Worm (Caenorhabditis elegans) whole organism, young adult: ENCODE data around the gene R02F2.7.

Experiments
- B0035.1 ChIP-seq: sonication (generic microtip); optimal IDR thresholded peaks from 2 replicates; lab custom pipeline; 2016; ENCODE audit warnings: missing genetic modification characterization, mild to moderate bottlenecking, missing compliant biosample characterization, missing genotype, missing genetic modification reagents
- C06A6.2 ChIP-seq: fragments of 200-800 bp; sonication (Bioruptor generic); conservative IDR thresholded peaks from 2 replicates; pipeline ENCODE4 v1.3.6; 2022; ENCODE audit warnings: missing genetic modification characterization, missing compliant biosample characterization
- D2030.7 ChIP-seq: fragments of 200-800 bp; sonication (Bioruptor generic); IDR thresholded peaks from 2 replicates; pipeline ENCODE4 v1.3.6; 2022; ENCODE audit warnings: missing genetic modification reagents, missing genetic modification characterization, missing compliant biosample characterization
- F10E7.11 ChIP-seq: sonication (generic microtip); optimal IDR thresholded peaks from 2 replicates; lab custom pipeline; 2017; ENCODE audit warnings: mild to moderate bottlenecking, missing genetic modification characterization, moderate library complexity, missing compliant biosample characterization
- K12H6.12 ChIP-seq: fragments of 200-800 bp; sonication (Bioruptor generic); optimal IDR thresholded peaks from 2 replicates; lab custom pipeline; 2018; ENCODE audit warnings: mild to moderate bottlenecking, missing genetic modification characterization, missing compliant biosample characterization
- Y67H2A.10 ChIP-seq: fragments of 200-800 bp; sonication (Bioruptor generic); conservative IDR thresholded peaks from 2 replicates; pipeline ENCODE4 v1.3.6; 2022; ENCODE audit warnings: missing genetic modification reagents, missing genetic modification characterization, missing compliant biosample characterization
- attf-3 ChIP-seq: fragments of 200-800 bp; sonication (Bioruptor generic); conservative IDR thresholded peaks from 2 replicates; pipeline ENCODE4 v1.3.6; 2022; ENCODE audit warnings: missing genetic modification reagents, missing genetic modification characterization, missing compliant biosample characterization
- attf-6 ChIP-seq: fragments of 200-800 bp; sonication (Bioruptor generic); IDR thresholded peaks from 2 replicates; pipeline ENCODE4 v1.3.6; 2022; ENCODE audit warnings: missing genetic modification reagents, missing genetic modification characterization, missing compliant biosample characterization
- bed-1 ChIP-seq: fragments of 200-800 bp; sonication (Bioruptor generic); IDR thresholded peaks from 2 replicates; pipeline ENCODE4 v1.3.6; 2022; ENCODE audit warnings: missing genetic modification reagents, missing genetic modification characterization, missing compliant biosample characterization
- bed-2 ChIP-seq: fragments of 200-800 bp; sonication (Bioruptor generic); IDR thresholded peaks from 2 replicates; pipeline ENCODE4 v1.3.6; 2022; ENCODE audit warnings: missing genetic modification reagents, missing genetic modification characterization, missing compliant biosample characterization
- ceh-91 ChIP-seq: fragments of 200-800 bp; sonication (Bioruptor generic); IDR thresholded peaks from 2 replicates; pipeline ENCODE4 v1.3.6; 2022; ENCODE audit warnings: missing genetic modification reagents, missing genetic modification characterization, missing compliant biosample characterization
- dox-1 ChIP-seq: fragments of 200-800 bp; sonication (Bioruptor generic); IDR thresholded peaks from 2 replicates; pipeline ENCODE4 v1.3.6; 2022; ENCODE audit warnings: missing genetic modification reagents, missing genetic modification characterization, missing compliant biosample characterization
- dpff-1 ChIP-seq: sonication (generic microtip); optimal IDR thresholded peaks from 2 replicates; lab custom pipeline; 2017; ENCODE audit warnings: mild to moderate bottlenecking, missing genetic modification characterization, missing compliant biosample characterization
- dpl-1 ChIP-seq: fragments of 150-350 bp; optimal IDR thresholded peaks from 2 replicates; lab custom pipeline; 2014; ENCODE audit warnings: missing biosample characterization, missing genetic modification reagents, missing genetic modification characterization
- ets-4 ChIP-seq: fragments of 200-800 bp; sonication (Bioruptor generic); optimal IDR thresholded peaks from 2 replicates; lab custom pipeline; 2018; ENCODE audit warnings: mild to moderate bottlenecking, missing genetic modification characterization, missing compliant biosample characterization
- gei-17 ChIP-seq: fragments of 200-800 bp; sonication (Bioruptor generic); optimal IDR thresholded peaks from 2 replicates; lab custom pipeline; 2018; ENCODE audit warnings: mild to moderate bottlenecking, missing genetic modification characterization, missing compliant biosample characterization
- hmg-1.2 ChIP-seq: fragments of 200-800 bp; sonication (Bioruptor generic); IDR thresholded peaks from 2 replicates; pipeline ENCODE4 v1.3.6; 2022; ENCODE audit warnings: missing genetic modification reagents, missing genetic modification characterization, missing compliant biosample characterization
- hsf-1 ChIP-seq: fragments of 200-800 bp; sonication (Bioruptor generic); IDR thresholded peaks from 2 replicates; pipeline ENCODE4 v1.3.6; 2022; ENCODE audit warnings: missing genetic modification reagents, missing genetic modification characterization, missing compliant biosample characterization
- lag-1 ChIP-seq: fragments of 200-800 bp; sonication (Bioruptor generic); IDR thresholded peaks from 2 replicates; pipeline ENCODE4 v1.3.6; 2022; ENCODE audit warnings: missing genetic modification reagents, missing genetic modification characterization, missing compliant biosample characterization
- lin-26 ChIP-seq: fragments of 200-800 bp; sonication (Bioruptor generic); IDR thresholded peaks from 2 replicates; pipeline ENCODE4 v1.3.6; 2022; ENCODE audit warnings: missing genetic modification reagents, missing genetic modification characterization, missing compliant biosample characterization
- lin-40 ChIP-seq: sonication (generic microtip); optimal IDR thresholded peaks from 2 replicates; lab custom pipeline; 2016; ENCODE audit warnings: missing genetic modification characterization, mild to moderate bottlenecking, missing compliant biosample characterization, missing genotype, missing genetic modification reagents
- lsl-1 ChIP-seq: fragments of 200-800 bp; sonication (Bioruptor generic); optimal IDR thresholded peaks from 2 replicates; lab custom pipeline; 2018; ENCODE audit warnings: mild to moderate bottlenecking, missing genetic modification characterization, moderate library complexity, missing compliant biosample characterization
- madf-10 ChIP-seq: sonication (generic microtip); optimal IDR thresholded peaks from 2 replicates; lab custom pipeline; 2016; ENCODE audit warnings: mild to moderate bottlenecking, missing genetic modification characterization, missing compliant biosample characterization
- madf-6 ChIP-seq: fragments of 200-800 bp; sonication (Bioruptor generic); IDR thresholded peaks from 2 replicates; pipeline ENCODE4 v1.3.6; 2022; ENCODE audit warnings: missing genetic modification reagents, missing genetic modification characterization, missing compliant biosample characterization
- mes-4 ChIP-seq: sonication (generic microtip); optimal IDR thresholded peaks from 2 replicates; lab custom pipeline; 2016; ENCODE audit warnings: missing genotype, missing genetic modification characterization, missing compliant biosample characterization
- mxl-1 ChIP-seq: sonication (generic microtip); optimal IDR thresholded peaks from 2 replicates; lab custom pipeline; 2016; ENCODE audit warnings: missing genetic modification characterization, missing compliant biosample characterization
- nfya-2 ChIP-seq: fragments of 200-800 bp; sonication (Bioruptor generic); IDR thresholded peaks from 2 replicates; pipeline ENCODE4 v1.3.6; 2022; ENCODE audit warnings: missing genetic modification reagents, missing genetic modification characterization, missing compliant biosample characterization
- nfyb-1 ChIP-seq: fragments of 200-800 bp; sonication (Bioruptor generic); IDR thresholded peaks from 2 replicates; pipeline ENCODE4 v1.3.6; 2022; ENCODE audit warnings: missing genetic modification reagents, missing genetic modification characterization, missing compliant biosample characterization
- nhr-179 ChIP-seq: sonication (generic microtip); optimal IDR thresholded peaks from 2 replicates; lab custom pipeline; 2016; ENCODE audit warnings: mild to moderate bottlenecking, missing genetic modification characterization, missing compliant biosample characterization
- nhr-80 ChIP-seq: sonication (generic microtip); optimal IDR thresholded peaks from 2 replicates; lab custom pipeline; 2016; ENCODE audit warnings: missing genetic modification characterization, missing compliant biosample characterization
- rcor-1 ChIP-seq: fragments of 200-800 bp; sonication (Bioruptor generic); IDR thresholded peaks from 2 replicates; pipeline ENCODE4 v1.3.6; 2022; ENCODE audit warnings: missing genetic modification reagents, missing genetic modification characterization, missing compliant biosample characterization
- rpc-1 ChIP-seq, 2 experiments: fragments of 150-350 bp in 1 of 2; sonication (generic microtip) in 1 of 2; optimal IDR thresholded peaks; 2 replicates each; lab custom pipeline; 2014 to 2018; ENCODE audit warnings: missing biosample characterization in 1 of 2, missing genetic modification characterization in 1 of 2, missing genetic modification reagents in 1 of 2, missing genotype in 1 of 2
- snpc-1.1 ChIP-seq: sonication (generic microtip); optimal IDR thresholded peaks from 2 replicates; lab custom pipeline; 2017; ENCODE audit warnings: missing genetic modification characterization, mild to moderate bottlenecking, missing compliant biosample characterization, antibody characterized with exemption, moderate library complexity, missing genotype, missing genetic modification reagents; ENCODE audit not compliant: insufficient read depth
- snpc-1.3 ChIP-seq: sonication (generic microtip); optimal IDR thresholded peaks from 2 replicates; lab custom pipeline; 2017; ENCODE audit warnings: missing genetic modification characterization, mild to moderate bottlenecking, missing compliant biosample characterization, antibody characterized with exemption, moderate library complexity, missing genotype, missing genetic modification reagents; ENCODE audit not compliant: insufficient read depth
- snpc-3.4 ChIP-seq: sonication (generic microtip); optimal IDR thresholded peaks from 2 replicates; lab custom pipeline; 2017; ENCODE audit warnings: missing genetic modification characterization, mild to moderate bottlenecking, missing compliant biosample characterization, antibody characterized with exemption, moderate library complexity, missing genotype, missing genetic modification reagents
- snpc-4 ChIP-seq, 5 experiments: fragments of 150-350 bp in 1 of 5; sonication (generic microtip) in 4 of 5; optimal IDR thresholded peaks; 2 replicates each; lab custom pipeline; 2014 to 2018; ENCODE audit warnings: missing genetic modification characterization in 5 of 5, missing biosample characterization in 3 of 5, antibody characterized with exemption in 2 of 5, mild to moderate bottlenecking in 2 of 5, missing compliant biosample characterization in 2 of 5, missing genotype in 2 of 5, moderate library complexity in 2 of 5, missing genetic modification reagents in 1 of 5
- tbx-9 ChIP-seq: sonication (generic microtip); optimal IDR thresholded peaks from 2 replicates; lab custom pipeline; 2016; ENCODE audit warnings: borderline replicate concordance, missing genetic modification characterization, inconsistent platforms, missing compliant biosample characterization
- unc-130 ChIP-seq: sonication (generic microtip); optimal IDR thresholded peaks from 2 replicates; lab custom pipeline; 2016; ENCODE audit warnings: missing genetic modification reagents, missing genetic modification characterization, missing compliant biosample characterization
- xnd-1 ChIP-seq: sonication (generic microtip); optimal IDR thresholded peaks from 2 replicates; lab custom pipeline; 2016; ENCODE audit warnings: missing genotype, missing genetic modification reagents, missing genetic modification characterization, missing compliant biosample characterization
- ztf-25 ChIP-seq: fragments of 200-800 bp; sonication (Bioruptor generic); IDR thresholded peaks from 2 replicates; pipeline ENCODE4 v1.3.6; 2022; ENCODE audit warnings: missing genetic modification reagents, missing genetic modification characterization, missing compliant biosample characterization
- ztf-26 ChIP-seq: sonication (generic microtip); optimal IDR thresholded peaks from 2 replicates; lab custom pipeline; 2017; ENCODE audit warnings: missing genetic modification characterization, missing compliant biosample characterization
- ztf-3 ChIP-seq: fragments of 200-800 bp; sonication (Bioruptor generic); optimal IDR thresholded peaks from 2 replicates; lab custom pipeline; 2018; ENCODE audit warnings: mild to moderate bottlenecking, missing genetic modification characterization, missing compliant biosample characterization

Gene R02F2.7

DNA sequence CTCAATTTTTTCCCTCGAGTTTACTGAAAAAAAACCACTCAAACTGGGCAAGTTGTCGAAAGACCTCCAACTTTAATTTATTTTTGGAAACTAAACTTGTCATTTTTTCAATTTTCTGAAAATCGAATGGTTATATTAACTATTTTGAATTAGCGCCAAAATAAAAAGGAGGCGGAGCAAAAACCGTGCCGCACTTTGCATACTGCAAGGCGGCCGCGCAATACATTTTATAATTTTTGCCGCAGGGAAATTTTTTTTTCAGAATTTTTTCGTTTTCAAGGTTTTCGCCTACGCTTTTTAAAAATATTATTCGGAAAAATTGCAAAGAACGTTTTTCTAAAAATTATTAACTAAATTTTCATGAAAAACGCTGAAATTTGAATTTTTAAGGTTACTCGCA is 20.1 kb upstream of the R02F2.7 start (continued):
- TF ChIP-seq snpc-4 (GFP tag; optimal IDR thresholded peaks at IDR 0.05; lab: Kevin White, UChicago) (no peak), snpc-4 (tag; optimal IDR thresholded peaks at IDR 0.05; lab: Kevin White, UChicago) (no peak), nhr-179 (tag; lab: Kevin White, UChicago) (no peak), tbx-9 (tag; lab: Kevin White, UChicago) (no peak), mxl-1 (tag; lab: Kevin White, UChicago) (no peak), snpc-3.4 (tag; lab: Kevin White, UChicago) (peak; percentile 5), attf-6 (GFP tag; lab: Robert Waterston, UW) (no peak), nfya-2 (GFP tag; lab: Robert Waterston, UW) (no peak), C06A6.2 (no peak), K12H6.12 (no peak), Y67H2A.10 (no peak), mes-4 (no peak), nhr-80 (tag; lab: Kevin White, UChicago) (no peak), xnd-1 (tag; lab: Kevin White, UChicago) (peak; percentile 6), dpl-1 (GFP tag; lab: Kevin White, UChicago) (peak; percentile 64), lin-26 (no peak), ztf-26 (tag; lab: Kevin White, UChicago) (no peak), F10E7.11 (no peak), hmg-1.2 (GFP tag; lab: Robert Waterston, UW) (0 out of 2 replicates have a peak, but pooled peaks have one; percentile 5), hsf-1 (GFP tag; lab: Robert Waterston, UW) (no peak), ztf-3 (GFP tag; lab: Kevin White, UChicago) (no peak), lag-1 (GFP tag; lab: Robert Waterston, UW) (no peak), ets-4 (GFP tag; lab: Kevin White, UChicago) (no peak), rpc-1 (optimal IDR thresholded peaks at IDR 0.05; lab: Kevin White, UChicago) (no peak), rpc-1 (tag; optimal IDR thresholded peaks at IDR 0.05; lab: Kevin White, UChicago) (no peak), rcor-1 (no peak; the same call in 1 of the 2 replicates), gei-17 (GFP tag; lab: Kevin White, UChicago) (no peak), snpc-1.3 (peak; percentile 35), dpff-1 (tag; lab: Kevin White, UChicago) (no peak), nfyb-1 (GFP tag; lab: Robert Waterston, UW) (no peak), ceh-91 (GFP tag; lab: Robert Waterston, UW) (peak; percentile 48; the same call in 1 of the 2 replicates), bed-2 (GFP tag; lab: Robert Waterston, UW) (no peak), D2030.7 (GFP tag; lab: Robert Waterston, UW) (no peak), attf-3 (GFP tag; lab: Robert Waterston, UW) (peak; percentile 54; the same call in 1 of the 2 replicates), madf-6 (peak; percentile 69; the same call in 1 of the 2 replicates), ztf-25 (no peak), dox-1 (no peak), snpc-1.1 (tag; lab: Kevin White, UChicago) (no peak), madf-10 (tag; lab: Kevin White, UChicago) (no peak), bed-1 (GFP tag; lab: Robert Waterston, UW) (no peak), lsl-1 (GFP tag; lab: Kevin White, UChicago) (peak; percentile 41), lin-40 (no peak), B0035.1 (tag; lab: Kevin White, UChicago) (no peak), unc-130 (GFP tag; lab: Kevin White, UChicago) (no peak)
